Fruit fly (Drosophila melanogaster): ENCODE measurements around the gene Rab11.

Rab11 gene

DNA sequence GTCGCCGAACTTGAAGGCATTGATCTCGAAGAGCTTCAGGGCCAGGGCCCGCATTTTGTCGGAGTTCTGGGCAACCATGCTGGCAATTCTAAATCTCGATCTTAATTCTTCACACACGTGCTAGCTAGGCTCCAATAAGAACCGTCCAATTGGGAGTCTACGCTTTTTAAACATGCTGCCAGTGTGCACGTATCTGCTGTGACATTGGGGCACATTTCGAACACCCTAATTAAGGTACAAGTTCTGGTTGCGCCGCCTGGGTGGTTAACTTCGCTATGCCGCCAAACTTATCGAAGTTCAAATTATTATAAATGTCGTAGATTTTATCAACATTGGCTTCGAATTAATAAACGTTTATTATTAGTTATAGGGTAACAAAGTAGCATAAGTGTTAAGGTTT is 38.1 kb upstream of the Rab11 start, which contains the start of gene r-l (continued):
- TF ChIP-seq CG14014 (GFP tag; IDR thresholded peaks at IDR 0.05), result no peak
- TF ChIP-seq CG31441 (GFP tag; IDR thresholded peaks at IDR 0.05), result no peak
- no peak for TF ChIP-seq Oaz (GFP tag; IDR thresholded peaks at IDR 0.05)
- no peak for TF ChIP-seq CG6689 (GFP tag; IDR thresholded peaks at IDR 0.05)
- peak; percentile 80 for TF ChIP-seq Nf-YC (tag; optimal IDR thresholded peaks at IDR 0.05)
- no peak for TF ChIP-seq CG10366 (GFP tag; IDR thresholded peaks at IDR 0.05)
- peak; percentile 62 for TF ChIP-seq Max (GFP tag; optimal IDR thresholded peaks at IDR 0.05)
- no peak for TF ChIP-seq CG4730 (GFP tag; IDR thresholded peaks at IDR 0.05)
- TF ChIP-seq HLH4C (GFP tag; IDR thresholded peaks at IDR 0.05; ENCODE audit: partially characterized antibody), result peak; percentile 19; the same call in 1 of the 3 replicates
- TF ChIP-seq CG7839 (tag; optimal IDR thresholded peaks at IDR 0.05), result no peak
- TF ChIP-seq zfh1 (GFP tag; IDR thresholded peaks at IDR 0.05), result no peak
- TF ChIP-seq CG13894 (tag; optimal IDR thresholded peaks at IDR 0.05), result peak; percentile 65
- TF ChIP-seq Vsx1 (GFP tag; optimal IDR thresholded peaks at IDR 0.05), result peak; percentile 44
- TF ChIP-seq CG8388 (GFP tag; optimal IDR thresholded peaks at IDR 0.05), result no peak
- TF ChIP-seq Nf-YA (GFP tag; IDR thresholded peaks at IDR 0.05), result no peak
- no peak for TF ChIP-seq hth (optimal IDR thresholded peaks at IDR 0.05)
- no peak for TF ChIP-seq CG9876 (GFP tag; optimal IDR thresholded peaks at IDR 0.05)
- TF ChIP-seq Rx (GFP tag; IDR thresholded peaks at IDR 0.05), result no peak
- no peak for TF ChIP-seq gcm2 (GFP tag; optimal IDR thresholded peaks at IDR 0.05)
- no peak for TF ChIP-seq CG1233 (GFP tag; optimal IDR thresholded peaks at IDR 0.05)
- TF ChIP-seq NC2β (GFP tag; optimal IDR thresholded peaks at IDR 0.05), result peak; percentile 18
- TF ChIP-seq toy (GFP tag; IDR thresholded peaks at IDR 0.05), result no peak
- no peak for TF ChIP-seq inv (GFP tag; IDR thresholded peaks at IDR 0.05; ENCODE audit: partially characterized antibody)
- TF ChIP-seq chif (GFP tag; optimal IDR thresholded peaks at IDR 0.05), result no peak
- TF ChIP-seq CG4617 (GFP tag; optimal IDR thresholded peaks at IDR 0.05; ENCODE audit: borderline replicate concordance), result no peak
- peak; percentile 45 for TF ChIP-seq CG10267 (tag; optimal IDR thresholded peaks at IDR 0.05)
- no peak for TF ChIP-seq lmd (GFP tag; IDR thresholded peaks at IDR 0.05)
- TF ChIP-seq Sin3A (optimal IDR thresholded peaks at IDR 0.05), result peak; percentile 61
- TF ChIP-seq odd (GFP tag; optimal IDR thresholded peaks at IDR 0.05), result no peak
- TF ChIP-seq CG7556 (GFP tag; optimal IDR thresholded peaks at IDR 0.05), result no peak
- no peak for TF ChIP-seq unc-4 (GFP tag; IDR thresholded peaks at IDR 0.05; ENCODE audit: partially characterized antibody)
- no peak for TF ChIP-seq CG11723 (GFP tag; optimal IDR thresholded peaks at IDR 0.05)
- TF ChIP-seq CG1832 (GFP tag; optimal IDR thresholded peaks at IDR 0.05), result no peak
- TF ChIP-seq grn (GFP tag; optimal IDR thresholded peaks at IDR 0.05), result peak; percentile 43
- peak; percentile 17 for TF ChIP-seq B-H2 (GFP tag; optimal IDR thresholded peaks at IDR 0.05)
- peak; percentile 27 for TF ChIP-seq CG15601 (tag; optimal IDR thresholded peaks at IDR 0.05)
- TF ChIP-seq MTF-1 (GFP tag; optimal IDR thresholded peaks at IDR 0.05; ENCODE audit: borderline replicate concordance), result no peak
- peak; percentile 64; the same call in 1 of the 2 replicates for TF ChIP-seq CG13287 (GFP tag; IDR thresholded peaks at IDR 0.05; ENCODE audit: partially characterized antibody)
- TF ChIP-seq tap (tag; optimal IDR thresholded peaks at IDR 0.05), result no peak
- peak; percentile 67 for TF ChIP-seq Sry-δ (GFP tag; optimal IDR thresholded peaks at IDR 0.05)
- TF ChIP-seq CG17829 (tag; optimal IDR thresholded peaks at IDR 0.05), result peak; percentile 37
- no peak for TF ChIP-seq so (GFP tag; IDR thresholded peaks at IDR 0.05)
- TF ChIP-seq E2f2 (GFP tag; IDR thresholded peaks at IDR 0.05), result peak; percentile 100
- TF ChIP-seq cwo (GFP tag; optimal IDR thresholded peaks at IDR 0.05), result peak; percentile 40
- no peak for TF ChIP-seq en (GFP tag; optimal IDR thresholded peaks at IDR 0.05)
- TF ChIP-seq danr (GFP tag; IDR thresholded peaks at IDR 0.05), result no peak
- TF ChIP-seq CG6813 (GFP tag; optimal IDR thresholded peaks at IDR 0.05), result no peak
- no peak for TF ChIP-seq Six4 (GFP tag; optimal IDR thresholded peaks at IDR 0.05)
- no peak for TF ChIP-seq CG18599 (GFP tag; optimal IDR thresholded peaks at IDR 0.05)
- no peak for TF ChIP-seq CG7372 (GFP tag; IDR thresholded peaks at IDR 0.05)
- TF ChIP-seq CG2199 (GFP tag; IDR thresholded peaks at IDR 0.05), result no peak
- no peak for TF ChIP-seq CG10543 (GFP tag; optimal IDR thresholded peaks at IDR 0.05)

Data from whole organism, embryonic.